Fruit fly (Drosophila melanogaster): ENCODE results near the gene CG12483.

CG12483 gene

dm6 chr3L:131998-132693 is 34.0 kb upstream of the CG12483 start:
- peak; percentile 66 for TF ChIP-seq vvl (GFP tag; IDR thresholded peaks at IDR 0.05)
- TF ChIP-seq pan (optimal IDR thresholded peaks at IDR 0.05) = no peak
- TF ChIP-seq pan (GFP tag; optimal IDR thresholded peaks at IDR 0.05 in 1 of 2, IDR thresholded peaks at IDR 0.05 in 1 of 2) = peak in 1 of 2 experiments; percentile 21
- TF ChIP-seq CG6175 (GFP tag; IDR thresholded peaks at IDR 0.05) = 0 out of 3 replicates have a peak, but pooled peaks have one; percentile 22
- TF ChIP-seq CG34422 (GFP tag; IDR thresholded peaks at IDR 0.05) = peak; percentile 72; the same call in 1 of the 3 replicates
- TF ChIP-seq Awh (GFP tag; IDR thresholded peaks at IDR 0.05) = peak; percentile 51
- no peak for TF ChIP-seq crc (GFP tag; optimal IDR thresholded peaks at IDR 0.05)
- TF ChIP-seq sens (GFP tag) = peak; percentile 30
- TF ChIP-seq E2f2 (GFP tag; IDR thresholded peaks at IDR 0.05) = no peak
- TF ChIP-seq YL-1 (GFP tag; optimal IDR thresholded peaks at IDR 0.05) = peak; percentile 11
- peak; percentile 42; the same call in 1 of the 2 replicates for TF ChIP-seq chm (GFP tag; IDR thresholded peaks at IDR 0.05)
- peak; percentile 65 for TF ChIP-seq crol (GFP tag; IDR thresholded peaks at IDR 0.05)
- peak; percentile 37; the same call in 1 of the 2 replicates for TF ChIP-seq sob (GFP tag; IDR thresholded peaks at IDR 0.05)
- TF ChIP-seq pho (GFP tag; optimal IDR thresholded peaks at IDR 0.05) = no peak
- no peak for TF ChIP-seq CG8290 (GFP tag; optimal IDR thresholded peaks at IDR 0.05)
- TF ChIP-seq CG8290 (tag; optimal IDR thresholded peaks at IDR 0.05) = peak in 1 of 2 experiments; percentile 52
- peak; percentile 51 for TF ChIP-seq kah (GFP tag; optimal IDR thresholded peaks at IDR 0.05)
- TF ChIP-seq HmgZ (tag; optimal IDR thresholded peaks at IDR 0.05) = peak; percentile 6
- TF ChIP-seq Xrp1 (GFP tag; IDR thresholded peaks at IDR 0.05) = 0 out of 2 replicates have a peak, but pooled peaks have one; percentile 14
- TF ChIP-seq hb (GFP tag; IDR thresholded peaks at IDR 0.05; ENCODE audit: partially characterized antibody) = no peak
- TF ChIP-seq Pdp1 (GFP tag; optimal IDR thresholded peaks at IDR 0.05) = peak in 1 of 2 experiments; percentile 53
- TF ChIP-seq CG10431 (GFP tag; optimal IDR thresholded peaks at IDR 0.05) = no peak
- TF ChIP-seq Meics (GFP tag; optimal IDR thresholded peaks at IDR 0.05) = peak; percentile 5
- no peak for TF ChIP-seq ind (GFP tag; optimal IDR thresholded peaks at IDR 0.05)
- peak; percentile 7; the same call in 1 of the 2 replicates for TF ChIP-seq Rfx (GFP tag; IDR thresholded peaks at IDR 0.05)
- TF ChIP-seq abd-A (tag; optimal IDR thresholded peaks at IDR 0.05) = peak; percentile 42
- TF ChIP-seq CG18599 (GFP tag; optimal IDR thresholded peaks at IDR 0.05) = peak; percentile 0
- no peak for TF ChIP-seq kay (GFP tag; optimal IDR thresholded peaks at IDR 0.05)
- no peak for TF ChIP-seq CG10366 (GFP tag; IDR thresholded peaks at IDR 0.05)
- no peak for TF ChIP-seq gem (tag; optimal IDR thresholded peaks at IDR 0.05)
- TF ChIP-seq Drgx (GFP tag; IDR thresholded peaks at IDR 0.05) = peak; percentile 48
- peak; percentile 10 for TF ChIP-seq CG6765 (GFP tag; optimal IDR thresholded peaks at IDR 0.05)
- peak; percentile 34 for TF ChIP-seq Fer1 (GFP tag; optimal IDR thresholded peaks at IDR 0.05)
- TF ChIP-seq CG17186 (GFP tag; optimal IDR thresholded peaks at IDR 0.05) = no peak
- no peak for TF ChIP-seq CG15514 (GFP tag; optimal IDR thresholded peaks at IDR 0.05)
- peak; percentile 16; the same call in 1 of the 2 replicates for TF ChIP-seq CG32767 (GFP tag; IDR thresholded peaks at IDR 0.05)
- peak; percentile 31 for TF ChIP-seq CG34376 (GFP tag; optimal IDR thresholded peaks at IDR 0.05)
- TF ChIP-seq nerfin-1 (tag; optimal IDR thresholded peaks at IDR 0.05) = peak; percentile 92
- peak; percentile 14 for TF ChIP-seq CG2678 (tag; optimal IDR thresholded peaks at IDR 0.05)
- TF ChIP-seq chinmo (GFP tag; IDR thresholded peaks at IDR 0.05; ENCODE audit: partially characterized antibody) = peak; percentile 92; the same call in 3 of the 4 replicates
- TF ChIP-seq cas (GFP tag; IDR thresholded peaks at IDR 0.05) = no peak
- TF ChIP-seq dmrt11E (tag; optimal IDR thresholded peaks at IDR 0.05) = no peak
- TF ChIP-seq CG6254 (GFP tag; optimal IDR thresholded peaks at IDR 0.05) = peak; percentile 45
- TF ChIP-seq tin (GFP tag; optimal IDR thresholded peaks at IDR 0.05) = no peak
- no peak for TF ChIP-seq Neu2 (GFP tag; optimal IDR thresholded peaks at IDR 0.05; ENCODE audit: borderline replicate concordance)
- TF ChIP-seq CG13775 (GFP tag; optimal IDR thresholded peaks at IDR 0.05) = peak; percentile 6
- TF ChIP-seq CG17359 (tag; optimal IDR thresholded peaks at IDR 0.05) = peak; percentile 13
- peak; percentile 14 for TF ChIP-seq CG4328 (GFP tag; optimal IDR thresholded peaks at IDR 0.05)
- peak; percentile 61 for TF ChIP-seq CG7987 (GFP tag; optimal IDR thresholded peaks at IDR 0.05)

All from whole organism, embryonic.